Worm (Caenorhabditis elegans) whole organism, L4 larva: Measurements from ENCODE around the gene F26F12.2.

ENCODE experiments used
- D1046.2 ChIP-seq: fragments of 200-800 bp; sonication (Bioruptor generic); IDR thresholded peaks from 2 replicates; pipeline ENCODE4 v1.3.6; 2022; ENCODE audit warnings: missing genetic modification characterization, missing compliant biosample characterization
- F44E2.7 ChIP-seq: fragments of 200-800 bp; sonication (Bioruptor generic); IDR thresholded peaks from 2 replicates; pipeline ENCODE4 v2.1.2; 2022; ENCODE audit warnings: missing genetic modification characterization, missing compliant biosample characterization
- T26A8.4 ChIP-seq: fragments of 200-800 bp; sonication (Bioruptor generic); IDR thresholded peaks from 2 replicates; pipeline ENCODE4 v1.3.6; 2022; ENCODE audit warnings: missing genetic modification characterization, missing compliant biosample characterization
- Y48G9A.11 ChIP-seq: fragments of 200-800 bp; sonication (Bioruptor generic); IDR thresholded peaks from 2 replicates; pipeline ENCODE4 v1.3.6; 2022; ENCODE audit warnings: missing genetic modification reagents, missing genetic modification characterization, missing compliant biosample characterization
- ama-1 ChIP-seq: fragments of 150-350 bp; optimal IDR thresholded peaks from 2 replicates; lab custom pipeline; 2014; ENCODE audit warnings: inconsistent platforms, mixed read lengths
- ceh-20 ChIP-seq: fragments of 200-800 bp; sonication (Bioruptor generic); IDR thresholded peaks from 2 replicates; pipeline ENCODE4 v1.3.6; 2022; ENCODE audit warnings: missing genetic modification reagents, missing genetic modification characterization, missing compliant biosample characterization
- ceh-62 ChIP-seq: sonication (generic microtip); optimal IDR thresholded peaks from 2 replicates; lab custom pipeline; 2017; ENCODE audit warnings: missing biosample characterization, missing genetic modification characterization
- ctbp-1 ChIP-seq: fragments of 200-800 bp; sonication (Bioruptor generic); IDR thresholded peaks from 2 replicates; pipeline ENCODE4 v1.3.6; 2022; ENCODE audit warnings: missing genetic modification reagents, missing genetic modification characterization, missing compliant biosample characterization
- daf-12 ChIP-seq: fragments of 150-350 bp; optimal IDR thresholded peaks from 2 replicates; lab custom pipeline; 2014; ENCODE audit warnings: missing biosample characterization, missing genetic modification reagents, missing genetic modification characterization
- daf-19 ChIP-seq: fragments of 200-800 bp; sonication (Bioruptor generic); conservative IDR thresholded peaks from 2 replicates; pipeline ENCODE4 v1.3.6; 2022; ENCODE audit warnings: missing genetic modification characterization, missing compliant biosample characterization
- dmd-6 ChIP-seq: fragments of 200-800 bp; sonication (Bioruptor generic); IDR thresholded peaks from 2 replicates; pipeline ENCODE4 v1.3.6; 2022; ENCODE audit warnings: missing genetic modification reagents, missing genetic modification characterization, missing compliant biosample characterization
- egl-43 ChIP-seq: fragments of 200-800 bp; sonication (Bioruptor generic); IDR thresholded peaks from 2 replicates; pipeline ENCODE4 v1.3.6; 2022; ENCODE audit warnings: missing genetic modification reagents, missing genetic modification characterization, missing compliant biosample characterization
- fos-1 ChIP-seq: fragments of 150-350 bp; optimal IDR thresholded peaks from 2 replicates; lab custom pipeline; 2014; ENCODE audit warnings: missing biosample characterization, missing genetic modification characterization
- gei-8 ChIP-seq: fragments of 200-800 bp; sonication (Bioruptor generic); optimal IDR thresholded peaks from 2 replicates; lab custom pipeline; 2018; ENCODE audit warnings: mild to moderate bottlenecking, missing genetic modification characterization, missing compliant biosample characterization
- hlh-11 ChIP-seq: fragments of 200-800 bp; sonication (Bioruptor generic); optimal IDR thresholded peaks from 2 replicates; lab custom pipeline; 2018; ENCODE audit warnings: mild to moderate bottlenecking, missing genetic modification characterization, missing compliant biosample characterization
- lin-1 ChIP-seq: fragments of 200-800 bp; sonication (Bioruptor generic); IDR thresholded peaks from 2 replicates; pipeline ENCODE4 v1.3.6; 2022; ENCODE audit warnings: missing genetic modification reagents, missing genetic modification characterization, missing compliant biosample characterization
- lin-13 ChIP-seq: fragments of 150-350 bp; optimal IDR thresholded peaks from 2 replicates; lab custom pipeline; 2014; ENCODE audit warnings: missing biosample characterization, missing genetic modification reagents, missing genetic modification characterization
- lin-29 ChIP-seq: fragments of 200-800 bp; sonication (Bioruptor generic); IDR thresholded peaks from 2 replicates; pipeline ENCODE4 v1.3.6; 2022; ENCODE audit warnings: missing genetic modification reagents, missing genetic modification characterization, missing compliant biosample characterization
- lin-38 ChIP-seq: fragments of 200-800 bp; sonication (Bioruptor generic); IDR thresholded peaks from 2 replicates; pipeline ENCODE4 v1.3.6; 2022; ENCODE audit warnings: missing genetic modification reagents, missing genetic modification characterization, missing compliant biosample characterization
- madf-5 ChIP-seq, 2 experiments: fragments of 200-800 bp; sonication (Bioruptor generic); IDR thresholded peaks; 2 replicates each; pipeline ENCODE4 v1.3.6; 2022; ENCODE audit warnings: missing compliant biosample characterization in 2 of 2, missing genetic modification characterization in 2 of 2
- mdt-29 ChIP-seq: fragments of 200-800 bp; sonication (Bioruptor generic); IDR thresholded peaks from 2 replicates; pipeline ENCODE4 v1.3.6; 2022; ENCODE audit warnings: missing genetic modification reagents, missing genetic modification characterization, missing compliant biosample characterization
- mes-2 ChIP-seq: sonication (generic microtip); optimal IDR thresholded peaks from 2 replicates; lab custom pipeline; 2016; ENCODE audit warnings: missing genotype, mild to moderate bottlenecking, missing genetic modification characterization, missing compliant biosample characterization; ENCODE audit not compliant: poor library complexity, severe bottlenecking
- mxl-2 ChIP-seq: fragments of 200-800 bp; sonication (Bioruptor generic); conservative IDR thresholded peaks from 2 replicates; pipeline ENCODE4 v1.3.6; 2022; ENCODE audit warnings: missing genetic modification reagents, missing genetic modification characterization, missing compliant biosample characterization
- mxl-3 ChIP-seq: fragments of 200-800 bp; sonication (Bioruptor generic); optimal IDR thresholded peaks from 2 replicates; lab custom pipeline; 2018; ENCODE audit warnings: mild to moderate bottlenecking, missing genetic modification characterization, missing compliant biosample characterization
- nhr-25 ChIP-seq: sonication (generic microtip); optimal IDR thresholded peaks from 2 replicates; lab custom pipeline; 2017; ENCODE audit warnings: missing genetic modification characterization, mild to moderate bottlenecking, missing compliant biosample characterization, antibody characterized with exemption, moderate library complexity, borderline replicate concordance; ENCODE audit not compliant: insufficient read depth
- nhr-28 ChIP-seq: fragments of 150-350 bp; optimal IDR thresholded peaks from 2 replicates; lab custom pipeline; 2014; ENCODE audit warnings: missing biosample characterization, missing genetic modification characterization
- nhr-77 ChIP-seq: fragments of 150-350 bp; optimal IDR thresholded peaks from 2 replicates; lab custom pipeline; 2014; ENCODE audit warnings: missing biosample characterization, missing genetic modification characterization
- pha-4 ChIP-seq, 2 experiments: fragments of 150-350 bp in 1 of 2; fragments of 200-800 bp in 1 of 2; sonication (Bioruptor generic) in 1 of 2; IDR thresholded peaks in 1 of 2; optimal IDR thresholded peaks in 1 of 2; 2 replicates each; pipeline versions ENCODE4 v1.3.6 to Lab custom; 2014 to 2022; ENCODE audit warnings: missing genetic modification characterization in 2 of 2, missing genetic modification reagents in 2 of 2, missing biosample characterization in 1 of 2, missing compliant biosample characterization in 1 of 2
- set-16 ChIP-seq: fragments of 200-800 bp; sonication (Bioruptor generic); IDR thresholded peaks from 2 replicates; pipeline ENCODE4 v1.3.6; 2022; ENCODE audit warnings: missing genetic modification reagents, missing genetic modification characterization, missing compliant biosample characterization
- skn-1 ChIP-seq: fragments of 150-350 bp; optimal IDR thresholded peaks from 2 replicates; lab custom pipeline; 2014; ENCODE audit warnings: missing biosample characterization, missing genetic modification characterization
- spr-3 ChIP-seq: fragments of 200-800 bp; sonication (Bioruptor generic); optimal IDR thresholded peaks from 2 replicates; lab custom pipeline; 2018; ENCODE audit warnings: mild to moderate bottlenecking, missing genetic modification characterization, missing compliant biosample characterization
- unc-62 ChIP-seq, 3 experiments: fragments of 150-350 bp in 1 of 3; sonication (generic microtip); optimal IDR thresholded peaks in 2 of 3; peaks in 1 of 3; 1 replicate in 1 of 3; 2 replicates in 2 of 3; lab custom pipeline; 2014 to 2017; ENCODE audit warnings: missing biosample characterization in 3 of 3, missing genetic modification characterization in 3 of 3, missing genetic modification reagents in 3 of 3, missing genotype in 1 of 3
- zfp-3 ChIP-seq: fragments of 200-800 bp; sonication (Bioruptor generic); conservative IDR thresholded peaks from 2 replicates; pipeline ENCODE4 v1.3.6; 2022; ENCODE audit warnings: missing genetic modification reagents, missing genetic modification characterization, missing compliant biosample characterization

The F26F12.2 gene

DNA sequence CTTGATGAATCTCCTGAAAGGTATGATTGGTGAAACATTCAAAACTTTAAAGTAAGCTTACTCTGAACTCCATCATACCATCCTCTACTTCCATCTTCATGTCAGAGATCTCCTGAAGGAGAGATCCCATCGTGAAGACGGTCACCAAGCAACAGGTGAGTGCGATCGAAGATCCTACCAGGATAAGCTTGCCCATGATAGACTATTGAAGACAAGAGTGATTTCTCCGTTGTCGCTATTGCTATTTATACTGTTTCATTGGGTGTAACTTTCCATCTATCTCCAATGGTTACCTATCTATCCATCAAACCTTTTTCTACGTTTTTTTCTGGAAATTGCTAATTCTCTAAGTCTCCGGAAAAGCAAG is 1.8 kb downstream of the F26F12.2 start, which contains the start of gene col-140:
col-140 (minus strand) TSS at position 219 of the 367 bp plus-strand sequence.
- no peak for TF ChIP-seq mxl-2 (GFP tag; lab: Robert Waterston, UW)
- TF ChIP-seq unc-62 (GFP tag; optimal IDR thresholded peaks at IDR 0.05 in 1 of 2; lab: Kevin White, UChicago): peak in 1 of 2 experiments; percentile 32
- no peak for TF ChIP-seq unc-62 (tag; optimal IDR thresholded peaks at IDR 0.05; lab: Kevin White, UChicago)
- no peak for TF ChIP-seq lin-1 (GFP tag; lab: Robert Waterston, UW)
- TF ChIP-seq ceh-62 (tag; lab: Kevin White, UChicago): no peak
- TF ChIP-seq fos-1: no peak
- TF ChIP-seq lin-29 (GFP tag; lab: Robert Waterston, UW): no peak
- peak; percentile 75 for TF ChIP-seq ama-1 (lab: Kevin White, UChicago)
- no peak for TF ChIP-seq F44E2.7

DNA sequence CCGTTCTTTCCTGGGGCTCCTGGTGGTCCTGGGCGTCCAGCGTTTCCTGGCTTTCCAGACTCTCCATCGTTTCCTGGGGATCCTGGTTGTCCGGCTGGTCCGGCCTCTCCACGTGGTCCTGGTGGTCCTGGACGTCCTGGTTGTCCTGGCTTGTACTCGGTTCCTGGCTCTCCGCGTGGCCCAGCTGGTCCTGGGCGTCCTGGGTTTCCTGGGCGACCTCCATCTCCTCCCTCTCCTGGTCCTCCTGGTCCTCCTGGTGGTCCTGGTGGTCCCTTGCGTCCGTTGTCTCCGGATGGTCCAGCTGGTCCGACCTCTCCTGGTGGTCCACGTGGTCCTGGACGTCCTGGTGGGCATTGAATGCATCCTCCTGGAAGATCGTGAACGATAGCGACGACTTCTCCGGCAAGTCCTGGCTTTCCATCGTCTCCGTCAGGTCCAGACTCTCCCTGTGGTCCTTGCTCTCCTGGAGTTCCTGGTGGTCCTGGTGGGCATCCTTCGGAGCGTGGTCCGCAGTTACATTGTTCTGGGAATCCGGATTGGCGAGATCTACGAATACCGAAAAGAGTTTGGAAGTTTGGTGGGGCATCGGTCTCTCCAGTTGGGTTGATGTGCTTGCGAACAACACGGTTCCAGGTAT is 2.3 kb downstream of the F26F12.2 start:
- peak; percentile 78 for TF ChIP-seq ctbp-1 (GFP tag; lab: Robert Waterston, UW)
- peak in 1 of 2 experiments; percentile 50; a peak in 1 of 4 replicates for TF ChIP-seq madf-5 (GFP tag; IDR thresholded peaks at IDR 0.05; lab: Robert Waterston, UW)
- TF ChIP-seq pha-4 (GFP tag; IDR thresholded peaks at IDR 0.05; lab: Robert Waterston, UW): 0 out of 2 replicates have a peak, but pooled peaks have one; percentile 10
- TF ChIP-seq pha-4 (tag; optimal IDR thresholded peaks at IDR 0.05; lab: Kevin White, UChicago): no peak
- peak; percentile 28; the same call in 1 of the 2 replicates for TF ChIP-seq lin-38 (GFP tag; lab: Robert Waterston, UW)
- peak; percentile 43 for TF ChIP-seq hlh-11
- 0 out of 2 replicates have a peak, but pooled peaks have one; percentile 41 for TF ChIP-seq egl-43
- TF ChIP-seq set-16: peak; percentile 99
- TF ChIP-seq gei-8 (GFP tag; lab: Kevin White, UChicago): peak; percentile 17
- no peak for TF ChIP-seq ceh-20 (GFP tag; lab: Robert Waterston, UW)
- TF ChIP-seq daf-19 (GFP tag; lab: Robert Waterston, UW): no peak
- TF ChIP-seq lin-29 (GFP tag; lab: Robert Waterston, UW): 0 out of 2 replicates have a peak, but pooled peaks have one; percentile 7
- TF ChIP-seq nhr-25 (tag; lab: Kevin White, UChicago): no peak
- peak; percentile 1 for TF ChIP-seq spr-3 (GFP tag; lab: Kevin White, UChicago)
- TF ChIP-seq T26A8.4: peak; percentile 41; the same call in 1 of the 2 replicates
- no peak for TF ChIP-seq skn-1 (tag; lab: Kevin White, UChicago)
- peak; percentile 42; the same call in 1 of the 2 replicates for TF ChIP-seq D1046.2
- TF ChIP-seq Y48G9A.11: 0 out of 2 replicates have a peak, but pooled peaks have one; percentile 23
- TF ChIP-seq mxl-3 (GFP tag; lab: Kevin White, UChicago): peak; percentile 43
- TF ChIP-seq dmd-6 (GFP tag; lab: Robert Waterston, UW): peak; percentile 26; the same call in 1 of the 2 replicates
- no peak for TF ChIP-seq nhr-28 (tag; lab: Kevin White, UChicago)
- 0 out of 2 replicates have a peak, but pooled peaks have one; percentile 5 for TF ChIP-seq mdt-29 (GFP tag; lab: Robert Waterston, UW)

DNA sequence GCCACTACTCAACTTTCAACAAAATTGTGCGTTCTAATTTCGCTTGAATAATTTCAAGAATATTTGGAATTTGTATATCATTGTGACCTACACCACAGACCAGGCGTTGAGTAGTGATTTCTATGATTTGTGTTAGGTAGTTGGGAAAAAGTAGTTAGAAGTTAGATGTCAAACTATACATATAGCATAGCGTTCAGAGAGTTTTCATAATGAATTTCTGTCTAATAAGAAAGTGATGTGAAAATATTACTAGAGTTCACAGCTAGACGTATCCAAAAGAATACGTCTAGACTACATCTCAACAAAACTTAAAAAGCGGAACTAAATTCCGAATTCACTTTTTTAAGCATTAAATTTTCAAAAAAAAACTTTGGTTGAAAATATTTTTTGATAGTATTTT is 3.0 kb downstream of the F26F12.2 start:
- peak; percentile 93 for TF ChIP-seq zfp-3 (GFP tag; lab: Robert Waterston, UW)
- 0 out of 4 replicates have a peak, but pooled peaks of 1 of the 2 experiments have one; percentile 1 for TF ChIP-seq madf-5 (GFP tag; IDR thresholded peaks at IDR 0.05; lab: Robert Waterston, UW)
- no peak for TF ChIP-seq gei-8 (GFP tag; lab: Kevin White, UChicago)
- TF ChIP-seq D1046.2: no peak
- TF ChIP-seq nhr-77: no peak
- TF ChIP-seq lin-13 (GFP tag; lab: Kevin White, UChicago): peak; percentile 23
- TF ChIP-seq daf-12 (tag; lab: Kevin White, UChicago): no peak
- no peak for TF ChIP-seq mes-2 (tag; lab: Kevin White, UChicago)
